Worm (Caenorhabditis elegans) whole organism, midembryonic: Measurements from ENCODE around the gene irld-40.

Experiments
- T22C8.4 ChIP-seq: fragments of 200-800 bp; sonication (Bioruptor generic); IDR thresholded peaks from 2 replicates; pipeline ENCODE4 v1.3.6; 2022; ENCODE audit warnings: missing genetic modification characterization, missing compliant biosample characterization
- cog-1 ChIP-seq: sonication (generic microtip); optimal IDR thresholded peaks from 2 replicates; lab custom pipeline; 2016; ENCODE audit warnings: missing genetic modification characterization, missing compliant biosample characterization
- flt-1 ChIP-seq: fragments of 200-800 bp; sonication (Bioruptor generic); IDR thresholded peaks from 2 replicates; pipeline ENCODE4 v1.3.6; 2022; ENCODE audit warnings: missing genetic modification characterization, missing compliant biosample characterization
- klf-2 ChIP-seq: fragments of 200-800 bp; sonication (Bioruptor generic); conservative IDR thresholded peaks from 2 replicates; pipeline ENCODE4 v1.3.6; 2022; ENCODE audit warnings: missing genetic modification reagents, missing genetic modification characterization, missing compliant biosample characterization
- ref-1 ChIP-seq: fragments of 200-800 bp; sonication (Bioruptor generic); conservative IDR thresholded peaks from 2 replicates; pipeline ENCODE4 v1.3.6; 2022; ENCODE audit warnings: missing genetic modification reagents, missing genetic modification characterization, missing compliant biosample characterization
- tab-1 ChIP-seq: fragments of 200-800 bp; sonication (Bioruptor generic); IDR thresholded peaks from 2 replicates; pipeline ENCODE4 v1.3.6; 2022; ENCODE audit warnings: missing genetic modification characterization, missing compliant biosample characterization
- ztf-23 ChIP-seq: fragments of 200-800 bp; sonication (Bioruptor generic); IDR thresholded peaks from 2 replicates; pipeline ENCODE4 v1.3.6; 2022; ENCODE audit warnings: missing genetic modification reagents, missing genetic modification characterization, missing compliant biosample characterization
- ztf-29 ChIP-seq: fragments of 200-800 bp; sonication (Bioruptor generic); IDR thresholded peaks from 2 replicates; pipeline ENCODE4 v1.3.6; 2022; ENCODE audit warnings: missing genetic modification reagents, missing genetic modification characterization, missing compliant biosample characterization

ce11 chrV:1668216-1668615, 5.8 kb downstream of the irld-40 start, which contains the start of gene irld-42:
- TF ChIP-seq ztf-23 (GFP tag; lab: Robert Waterston, UW) (no peak), cog-1 (no peak), flt-1 (GFP tag; lab: Robert Waterston, UW) (no peak), T22C8.4 (GFP tag; lab: Robert Waterston, UW) (no peak), klf-2 (no peak), ref-1 (GFP tag; lab: Robert Waterston, UW) (no peak), ztf-29 (no peak), tab-1 (no peak)
